Worm (Caenorhabditis elegans) whole organism, midembryonic: Measurements from ENCODE around the gene asp-5.
A peak's percentile ranks its signal among the peaks of the same experiment; 100 is the strongest.

Experiments
- T22C8.4 ChIP-seq: fragments of 200-800 bp; sonication (Bioruptor generic); IDR thresholded peaks from 2 replicates; pipeline ENCODE4 v1.3.6; 2022; ENCODE audit warnings: missing genetic modification characterization, missing compliant biosample characterization
- cog-1 ChIP-seq: sonication (generic microtip); optimal IDR thresholded peaks from 2 replicates; lab custom pipeline; 2016; ENCODE audit warnings: missing genetic modification characterization, missing compliant biosample characterization
- flt-1 ChIP-seq: fragments of 200-800 bp; sonication (Bioruptor generic); IDR thresholded peaks from 2 replicates; pipeline ENCODE4 v1.3.6; 2022; ENCODE audit warnings: missing genetic modification characterization, missing compliant biosample characterization
- klf-2 ChIP-seq: fragments of 200-800 bp; sonication (Bioruptor generic); conservative IDR thresholded peaks from 2 replicates; pipeline ENCODE4 v1.3.6; 2022; ENCODE audit warnings: missing genetic modification reagents, missing genetic modification characterization, missing compliant biosample characterization
- med-1 ChIP-seq: sonication (generic microtip); optimal IDR thresholded peaks from 2 replicates; lab custom pipeline; 2017; ENCODE audit warnings: missing genetic modification characterization, mild to moderate bottlenecking, missing compliant biosample characterization, antibody characterized with exemption, missing genetic modification reagents; ENCODE audit not compliant: insufficient read depth
- ref-1 ChIP-seq: fragments of 200-800 bp; sonication (Bioruptor generic); conservative IDR thresholded peaks from 2 replicates; pipeline ENCODE4 v1.3.6; 2022; ENCODE audit warnings: missing genetic modification reagents, missing genetic modification characterization, missing compliant biosample characterization
- tab-1 ChIP-seq: fragments of 200-800 bp; sonication (Bioruptor generic); IDR thresholded peaks from 2 replicates; pipeline ENCODE4 v1.3.6; 2022; ENCODE audit warnings: missing genetic modification characterization, missing compliant biosample characterization
- ztf-23 ChIP-seq: fragments of 200-800 bp; sonication (Bioruptor generic); IDR thresholded peaks from 2 replicates; pipeline ENCODE4 v1.3.6; 2022; ENCODE audit warnings: missing genetic modification reagents, missing genetic modification characterization, missing compliant biosample characterization
- ztf-29 ChIP-seq: fragments of 200-800 bp; sonication (Bioruptor generic); IDR thresholded peaks from 2 replicates; pipeline ENCODE4 v1.3.6; 2022; ENCODE audit warnings: missing genetic modification reagents, missing genetic modification characterization, missing compliant biosample characterization

The asp-5 gene

DNA sequence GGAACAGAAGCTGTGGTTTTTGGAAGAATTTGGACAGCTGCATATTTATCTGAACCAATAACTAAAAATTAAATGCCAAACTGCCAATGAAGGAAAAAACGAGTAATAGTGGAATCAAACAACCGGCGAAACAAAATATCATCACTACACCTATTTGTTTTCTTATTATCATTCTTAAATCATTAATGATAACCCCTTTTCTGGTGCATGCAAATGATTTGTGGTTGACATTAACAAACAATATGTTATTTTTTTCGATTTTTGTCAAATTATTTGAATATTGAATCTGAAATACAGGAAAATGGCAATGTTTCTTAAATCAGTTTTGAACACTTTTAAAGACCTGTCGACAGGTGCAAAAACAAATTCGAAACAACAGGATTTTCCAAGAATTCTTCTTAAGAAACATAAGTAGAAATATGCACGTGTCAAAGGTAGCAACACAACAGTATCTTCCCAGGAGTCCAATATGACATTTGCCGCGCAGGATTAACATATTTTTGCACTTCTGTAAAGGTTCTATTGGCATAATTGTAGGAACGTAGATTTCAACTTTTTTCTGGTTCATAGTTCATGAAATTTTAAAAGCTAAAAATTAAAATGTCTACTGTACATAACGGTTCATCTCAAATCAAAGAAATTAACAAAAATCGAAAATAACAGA is 27.1 kb downstream of the asp-5 start, which contains the start of gene W02D7.5:
W02D7.5 (minus strand) TSS at position 51 of the 664 bp plus-strand sequence.
- TF ChIP-seq ztf-29 (no peak), ref-1 (GFP tag; lab: Robert Waterston, UW) (no peak), ztf-23 (GFP tag; lab: Robert Waterston, UW) (no peak), klf-2 (GFP tag; lab: Robert Waterston, UW) (no peak), flt-1 (GFP tag; lab: Robert Waterston, UW) (no peak), med-1 (no peak), tab-1 (GFP tag; lab: Robert Waterston, UW) (no peak), cog-1 (tag; lab: Kevin White, UChicago) (no peak), T22C8.4 (GFP tag; lab: Robert Waterston, UW) (no peak)

- TF ChIP-seq cog-1 (tag; lab: Kevin White, UChicago) = no peak
- TF ChIP-seq flt-1 (GFP tag; lab: Robert Waterston, UW) = 0 out of 2 replicates have a peak, but pooled peaks have one; percentile 40
Measured at ce11 chrV:8300935-8301535, 28.9 kb downstream of the asp-5 start, which contains the start of gene W02D7.6. TSS of gene W02D7.6 (minus strand) at chrV:8301507.

ce11 chrV:8302522-8302921 is 30.3 kb downstream of the asp-5 start, which contains the start of gene sel-9:
TSS of gene sel-9 (minus strand) at chrV:8302580.
- no peak for TF ChIP-seq med-1
- 0 out of 2 replicates have a peak, but pooled peaks have one; percentile 7 for TF ChIP-seq ztf-23 (GFP tag; lab: Robert Waterston, UW)
- TF ChIP-seq tab-1 (GFP tag; lab: Robert Waterston, UW) = no peak
- no peak for TF ChIP-seq ref-1 (GFP tag; lab: Robert Waterston, UW)

- TF ChIP-seq T22C8.4 (GFP tag; lab: Robert Waterston, UW) (no peak), ztf-29 (no peak), klf-2 (GFP tag; lab: Robert Waterston, UW) (no peak), ztf-23 (GFP tag; lab: Robert Waterston, UW) (no peak), ref-1 (GFP tag; lab: Robert Waterston, UW) (no peak), med-1 (no peak), flt-1 (GFP tag; lab: Robert Waterston, UW) (no peak), cog-1 (tag; lab: Kevin White, UChicago) (no peak), tab-1 (GFP tag; lab: Robert Waterston, UW) (no peak)
Measured at ce11 chrV:8304461-8305195, 32.4 kb downstream of the asp-5 start, which contains the start of gene W02D7.11. TSS of gene W02D7.11 (minus strand) at chrV:8304511.

DNA sequence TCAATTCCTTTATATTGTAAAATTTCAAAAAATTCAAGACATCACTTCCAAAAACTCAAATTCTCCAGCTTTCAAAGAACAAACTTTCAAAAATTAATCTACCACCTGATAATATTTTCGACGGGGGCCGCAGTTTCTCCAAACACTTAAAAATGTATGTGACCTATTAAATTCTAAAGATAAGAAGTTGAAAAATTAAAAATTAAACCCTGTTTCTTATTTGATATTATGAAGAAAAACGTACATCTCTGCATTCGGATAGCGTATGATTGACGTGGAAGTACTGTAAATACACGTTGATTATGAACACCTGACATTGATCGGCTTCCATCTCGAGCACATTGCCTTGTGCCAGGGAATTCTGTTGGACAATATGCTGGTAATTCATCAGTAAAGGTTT is 33.8 kb downstream of the asp-5 start:
- TF ChIP-seq tab-1 (GFP tag; lab: Robert Waterston, UW) (no peak), cog-1 (tag; lab: Kevin White, UChicago) (no peak), med-1 (no peak), ztf-23 (GFP tag; lab: Robert Waterston, UW) (no peak), T22C8.4 (GFP tag; lab: Robert Waterston, UW) (no peak), flt-1 (GFP tag; lab: Robert Waterston, UW) (no peak), ref-1 (GFP tag; lab: Robert Waterston, UW) (no peak), ztf-29 (no peak), klf-2 (GFP tag; lab: Robert Waterston, UW) (no peak)

ce11 chrV:8306366-8306765 is 34.2 kb downstream of the asp-5 start, which contains the start of gene W02D7.8:
TSS of gene W02D7.8 (minus strand) at chrV:8306466.
- TF ChIP-seq ztf-29 = no peak
- TF ChIP-seq flt-1 (GFP tag; lab: Robert Waterston, UW) = no peak
- TF ChIP-seq T22C8.4 (GFP tag; lab: Robert Waterston, UW) = no peak
- TF ChIP-seq ref-1 (GFP tag; lab: Robert Waterston, UW) = no peak
- TF ChIP-seq tab-1 (GFP tag; lab: Robert Waterston, UW) = no peak
- no peak for TF ChIP-seq cog-1 (tag; lab: Kevin White, UChicago)
- TF ChIP-seq klf-2 (GFP tag; lab: Robert Waterston, UW) = no peak
- TF ChIP-seq ztf-23 (GFP tag; lab: Robert Waterston, UW) = no peak
- no peak for TF ChIP-seq med-1

DNA sequence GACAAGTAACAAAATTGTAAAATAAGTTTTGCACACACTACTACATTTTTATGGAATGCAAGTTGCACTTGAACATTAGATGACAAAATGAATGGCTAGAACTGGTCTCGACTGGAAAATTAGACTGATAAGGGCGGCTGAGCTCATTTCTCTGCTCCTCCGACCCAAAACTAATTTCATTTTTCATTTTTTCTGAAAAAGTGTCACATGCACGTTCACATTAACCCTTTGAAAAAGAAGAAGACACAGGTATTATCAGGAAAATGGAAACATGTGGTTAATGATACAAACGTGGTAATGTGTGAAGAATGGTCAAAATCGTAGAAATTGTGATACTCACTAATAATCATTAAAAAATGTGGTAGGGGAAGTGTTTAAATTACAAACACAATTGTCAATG is 34.8 kb downstream of the asp-5 start:
- no peak for TF ChIP-seq ztf-23 (GFP tag; lab: Robert Waterston, UW)
- no peak for TF ChIP-seq T22C8.4 (GFP tag; lab: Robert Waterston, UW)
- TF ChIP-seq med-1 = no peak
- no peak for TF ChIP-seq klf-2 (GFP tag; lab: Robert Waterston, UW)
- no peak for TF ChIP-seq flt-1 (GFP tag; lab: Robert Waterston, UW)
- TF ChIP-seq ztf-29 = no peak
- TF ChIP-seq ref-1 (GFP tag; lab: Robert Waterston, UW) = no peak
- no peak for TF ChIP-seq tab-1 (GFP tag; lab: Robert Waterston, UW)
- TF ChIP-seq cog-1 (tag; lab: Kevin White, UChicago) = no peak

- no peak for TF ChIP-seq ztf-23 (GFP tag; lab: Robert Waterston, UW)
- TF ChIP-seq ztf-29 = no peak
- TF ChIP-seq flt-1 (GFP tag; lab: Robert Waterston, UW) = no peak
- no peak for TF ChIP-seq cog-1 (tag; lab: Kevin White, UChicago)
- TF ChIP-seq T22C8.4 (GFP tag; lab: Robert Waterston, UW) = no peak
- TF ChIP-seq klf-2 (GFP tag; lab: Robert Waterston, UW) = no peak
- no peak for TF ChIP-seq med-1
- TF ChIP-seq ref-1 (GFP tag; lab: Robert Waterston, UW) = no peak
- no peak for TF ChIP-seq tab-1 (GFP tag; lab: Robert Waterston, UW)
Measured at ce11 chrV:8307681-8308080, 35.5 kb downstream of the asp-5 start, which contains the start of gene clec-218. TSS of gene clec-218 (plus strand) at chrV:8307942.

DNA sequence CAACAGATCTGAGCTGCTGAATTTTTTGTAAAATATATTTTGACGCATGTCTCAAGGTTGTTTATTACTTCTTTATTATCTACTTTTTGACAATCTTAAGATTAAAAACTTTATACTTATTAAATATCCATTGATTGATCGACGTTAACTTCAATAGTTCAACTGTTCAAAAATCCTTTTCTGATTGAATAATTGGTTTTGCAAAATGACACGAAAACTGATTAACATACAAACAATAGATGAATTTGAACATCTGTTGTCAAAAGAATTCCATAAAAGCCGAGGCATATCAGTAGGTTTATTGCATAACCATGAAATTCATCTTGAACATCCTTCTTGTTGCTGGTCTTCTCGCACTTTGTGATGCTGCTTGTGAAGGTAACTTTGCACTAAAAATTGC is 39.0 kb downstream of the asp-5 start, which contains the start of gene W02D7.12:
W02D7.12 (plus strand) TSS at position 301 of the 400 bp plus-strand sequence.
- TF ChIP-seq ref-1 (GFP tag; lab: Robert Waterston, UW) (no peak), cog-1 (tag; lab: Kevin White, UChicago) (no peak), ztf-29 (no peak), klf-2 (GFP tag; lab: Robert Waterston, UW) (no peak), ztf-23 (GFP tag; lab: Robert Waterston, UW) (no peak), T22C8.4 (GFP tag; lab: Robert Waterston, UW) (no peak), flt-1 (GFP tag; lab: Robert Waterston, UW) (no peak), med-1 (no peak), tab-1 (GFP tag; lab: Robert Waterston, UW) (no peak)
